Fruit fly (Drosophila melanogaster) whole organism, wandering third instar larva: ENCODE data around the gene APC4.
A peak's percentile ranks its signal among the peaks of the same experiment; 100 is the strongest.

ENCODE experiments used
- Abd-B ChIP-seq: fragments of >200 bp; optimal IDR thresholded peaks from 2 replicates; lab custom pipeline; 2017; ENCODE audit warnings: missing biosample characterization, missing genetic modification characterization
- CG32264 ChIP-seq: fragments of 200-800 bp; sonication (Bioruptor generic); optimal IDR thresholded peaks from 2 replicates; lab custom pipeline; 2016; ENCODE audit warnings: missing biosample characterization, missing genetic modification characterization
- CG9705 ChIP-seq: fragments of 200-800 bp; sonication (Bioruptor generic); optimal IDR thresholded peaks from 2 replicates; lab custom pipeline; 2018; ENCODE audit warnings: missing biosample characterization, mild to moderate bottlenecking, missing genetic modification characterization
- CrebA ChIP-seq: fragments of 200-800 bp; sonication (Bioruptor generic); optimal IDR thresholded peaks from 2 replicates; lab custom pipeline; 2016; ENCODE audit warnings: missing biosample characterization, mild to moderate bottlenecking, missing genetic modification characterization, borderline replicate concordance
- Dfd ChIP-seq: fragments of >200 bp; optimal IDR thresholded peaks from 2 replicates; lab custom pipeline; 2017; ENCODE audit warnings: missing biosample characterization, missing genetic modification characterization
- Dif ChIP-seq: fragments of 200-275, 200-300 bp; sonication (Bioruptor generic); optimal IDR thresholded peaks from 2 replicates; lab custom pipeline; 2018; ENCODE audit warnings: missing biosample characterization, missing genetic modification characterization; ENCODE audit not compliant: partially characterized antibody
- GATAd ChIP-seq: sonication (Bioruptor generic); optimal IDR thresholded peaks from 2 replicates; lab custom pipeline; 2016; ENCODE audit warnings: missing biosample characterization, missing genetic modification characterization
- HLH106 ChIP-seq: fragments of 200-800 bp; optimal IDR thresholded peaks from 3 replicates; lab custom pipeline; 2019; ENCODE audit warnings: missing biosample characterization, mild to moderate bottlenecking, missing genetic modification characterization, moderate library complexity
- Hnf4 ChIP-seq: fragments of 200-800 bp; sonication (Bioruptor generic); optimal IDR thresholded peaks from 2 replicates; lab custom pipeline; 2016; ENCODE audit warnings: missing biosample characterization, mild to moderate bottlenecking, missing genetic modification characterization
- Hr78 ChIP-seq: fragments of >200 bp; optimal IDR thresholded peaks from 2 replicates; lab custom pipeline; 2017; ENCODE audit warnings: missing biosample characterization, missing genetic modification characterization
- Hr83 ChIP-seq: fragments of 200-300 bp; sonication (Bioruptor generic); optimal IDR thresholded peaks from 2 replicates; lab custom pipeline; 2016; ENCODE audit warnings: missing biosample characterization, mild to moderate bottlenecking, missing genetic modification characterization, moderate library complexity; ENCODE audit not compliant: poor library complexity, severe bottlenecking
- Jra ChIP-seq: sonication (Bioruptor generic); optimal IDR thresholded peaks from 2 replicates; lab custom pipeline; 2016; ENCODE audit warnings: missing biosample characterization, missing genetic modification characterization
- Mio ChIP-seq: sonication (Bioruptor generic); optimal IDR thresholded peaks from 2 replicates; lab custom pipeline; 2016; ENCODE audit warnings: missing biosample characterization, missing genetic modification characterization
- Myc ChIP-seq: fragments of >200 bp; optimal IDR thresholded peaks from 2 replicates; lab custom pipeline; 2017
- N ChIP-seq: fragments of >200 bp; optimal IDR thresholded peaks from 2 replicates; lab custom pipeline; 2018; ENCODE audit warnings: missing biosample characterization, missing external identifiers, missing genetic modification characterization
- OdsH ChIP-seq: fragments of 200-800 bp; sonication (Bioruptor generic); optimal IDR thresholded peaks from 2 replicates; lab custom pipeline; 2016; ENCODE audit warnings: missing biosample characterization, mild to moderate bottlenecking, missing genetic modification characterization
- Rel ChIP-seq, 2 experiments: fragments of 200-800 bp; sonication (Bioruptor generic) in 1 of 2; optimal IDR thresholded peaks; 2 replicates in 1 of 2; 3 replicates in 1 of 2; lab custom pipeline; 2016 to 2019; ENCODE audit warnings: mild to moderate bottlenecking in 2 of 2, missing biosample characterization in 2 of 2, missing genetic modification characterization in 2 of 2, moderate library complexity in 1 of 2
- Sp1 ChIP-seq: fragments of 200-800 bp; sonication (Bioruptor generic); optimal IDR thresholded peaks from 3 replicates; lab custom pipeline; 2019; ENCODE audit warnings: missing biosample characterization, mild to moderate bottlenecking, missing genetic modification characterization, moderate library complexity
- Vsx2 ChIP-seq: fragments of 200-300, 225-300 bp; sonication (Bioruptor generic); optimal IDR thresholded peaks from 2 replicates; lab custom pipeline; 2018; ENCODE audit warnings: missing biosample characterization, missing genetic modification characterization; ENCODE audit not compliant: partially characterized antibody
- br ChIP-seq: fragments of 200-800 bp; sonication (Bioruptor generic); optimal IDR thresholded peaks from 2 replicates; lab custom pipeline; 2016; ENCODE audit warnings: missing biosample characterization, missing genetic modification characterization
- brk ChIP-seq: fragments of 200-800 bp; sonication (Bioruptor generic); optimal IDR thresholded peaks from 2 replicates; lab custom pipeline; 2016; ENCODE audit warnings: missing biosample characterization, mild to moderate bottlenecking, missing genetic modification characterization
- dl ChIP-seq, 2 experiments: fragments of 175-275, 200-275 bp in 1 of 2; fragments of 200-275 bp in 1 of 2; sonication (Bioruptor generic); optimal IDR thresholded peaks; lab custom pipeline; 2018; ENCODE audit warnings: mild to moderate bottlenecking in 2 of 2, missing biosample characterization in 2 of 2, missing genetic modification characterization in 2 of 2, moderate library complexity in 2 of 2; ENCODE audit not compliant: partially characterized antibody in 2 of 2, insufficient read depth in 1 of 2
- dmrt93B ChIP-seq: fragments of 200-800 bp; sonication (Bioruptor generic); optimal IDR thresholded peaks from 2 replicates; lab custom pipeline; 2018; ENCODE audit warnings: missing biosample characterization, mild to moderate bottlenecking, missing genetic modification characterization
- dsf ChIP-seq: sonication (Bioruptor generic); optimal IDR thresholded peaks from 2 replicates; lab custom pipeline; 2016; ENCODE audit warnings: missing biosample characterization, missing genetic modification characterization, borderline replicate concordance
- ey ChIP-seq: fragments of 200-800 bp; sonication (Bioruptor generic); optimal IDR thresholded peaks from 2 replicates; lab custom pipeline; 2016; ENCODE audit warnings: missing biosample characterization, missing genetic modification characterization
- foxo ChIP-seq, 2 experiments: fragments of 200-800 bp; sonication (Bioruptor generic); optimal IDR thresholded peaks; 2 replicates in 1 of 2; 3 replicates in 1 of 2; lab custom pipeline; 2016 to 2017; ENCODE audit warnings: missing biosample characterization in 2 of 2, missing genetic modification characterization in 2 of 2
- fru ChIP-seq: fragments of 200-800 bp; sonication (Bioruptor generic); optimal IDR thresholded peaks from 3 replicates; lab custom pipeline; 2016; ENCODE audit warnings: missing biosample characterization, mild to moderate bottlenecking, missing genetic modification characterization
- h ChIP-seq: fragments of 200-800 bp; sonication (Bioruptor generic); optimal IDR thresholded peaks from 3 replicates; lab custom pipeline; 2016; ENCODE audit warnings: missing biosample characterization, mild to moderate bottlenecking, missing genetic modification characterization
- jim ChIP-seq: fragments of 175-275, 200-325 bp; sonication (Bioruptor generic); optimal IDR thresholded peaks from 2 replicates; lab custom pipeline; 2016; ENCODE audit warnings: missing biosample characterization, mild to moderate bottlenecking, missing genetic modification characterization
- lola ChIP-seq: fragments of >200 bp; optimal IDR thresholded peaks from 2 replicates; lab custom pipeline; 2017; ENCODE audit warnings: missing biosample characterization, missing genetic modification characterization
- pan ChIP-seq: fragments of >200 bp; optimal IDR thresholded peaks from 2 replicates; lab custom pipeline; 2017
- psq ChIP-seq: fragments of 200-800 bp; sonication (Bioruptor generic); optimal IDR thresholded peaks from 3 replicates; lab custom pipeline; 2017; ENCODE audit warnings: missing biosample characterization, mild to moderate bottlenecking, missing genetic modification characterization, moderate library complexity
- rgr ChIP-seq: fragments of 200-800 bp; sonication (Bioruptor generic); optimal IDR thresholded peaks from 3 replicates; lab custom pipeline; 2016; ENCODE audit warnings: missing biosample characterization, mild to moderate bottlenecking, missing genetic modification characterization
- sage ChIP-seq: fragments of 200-800 bp; sonication (Bioruptor generic); optimal IDR thresholded peaks from 2 replicates; lab custom pipeline; 2016; ENCODE audit warnings: missing biosample characterization, mild to moderate bottlenecking, missing genetic modification characterization
- sv ChIP-seq: fragments of 200-800 bp; sonication (Bioruptor generic); optimal IDR thresholded peaks from 3 replicates; lab custom pipeline; 2016; ENCODE audit warnings: missing biosample characterization, missing genetic modification characterization
- tai ChIP-seq: sonication (Bioruptor generic); optimal IDR thresholded peaks from 2 replicates; lab custom pipeline; 2016; ENCODE audit warnings: missing biosample characterization, missing genetic modification characterization
- usp ChIP-seq: fragments of >200 bp; optimal IDR thresholded peaks from 2 replicates; lab custom pipeline; 2017; ENCODE audit warnings: missing biosample characterization, missing genetic modification characterization
- woc ChIP-seq: sonication (Bioruptor generic); optimal IDR thresholded peaks from 2 replicates; lab custom pipeline; 2016; ENCODE audit warnings: missing biosample characterization, mild to moderate bottlenecking, missing genetic modification characterization

The APC4 gene

DNA sequence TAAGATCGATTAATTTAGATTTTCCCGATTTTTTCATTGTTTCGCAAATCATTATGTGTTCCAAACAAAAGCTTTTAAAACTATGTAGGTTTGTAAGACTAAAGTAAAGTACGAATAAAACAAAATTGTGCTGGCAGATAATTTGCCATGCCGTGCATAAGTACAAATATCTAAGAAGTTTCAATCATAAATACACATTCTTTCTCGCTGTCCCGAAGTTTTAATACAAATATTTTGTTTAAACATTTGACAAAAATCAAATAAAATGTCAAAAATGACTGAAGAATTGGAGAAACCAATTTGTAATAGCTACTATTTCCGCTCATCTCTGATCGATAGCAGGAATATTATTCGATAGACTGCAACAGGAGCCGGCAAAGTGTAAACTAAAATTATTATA lies at the start of gene APC4:
TSS of gene APC4 (plus strand) at position 332 of the 400 bp plus-strand sequence.
- TF ChIP-seq pan: no peak
- TF ChIP-seq Mio (GFP tag; lab: Kevin White, UChicago): no peak
- peak; percentile 29 for TF ChIP-seq CG9705 (GFP tag; lab: Kevin White, UChicago)
- TF ChIP-seq dmrt93B (GFP tag; lab: Kevin White, UChicago): no peak
- TF ChIP-seq Rel (GFP tag; optimal IDR thresholded peaks at IDR 0.05; lab: Kevin White, UChicago): no peak
- TF ChIP-seq Rel (tag; optimal IDR thresholded peaks at IDR 0.05; lab: Kevin White, UChicago): no peak
- TF ChIP-seq rgr (GFP tag; lab: Kevin White, UChicago): peak; percentile 32
- no peak for TF ChIP-seq Dif
- peak; percentile 25 for TF ChIP-seq psq (GFP tag; lab: Kevin White, UChicago)
- TF ChIP-seq sv (GFP tag; lab: Kevin White, UChicago): no peak
- no peak for TF ChIP-seq Hr78 (GFP tag; lab: Kevin White, UChicago)
- TF ChIP-seq CrebA: no peak
- no peak for TF ChIP-seq dsf (GFP tag; lab: Kevin White, UChicago)
- TF ChIP-seq foxo (GFP tag; optimal IDR thresholded peaks at IDR 0.05; lab: Kevin White, UChicago): peak in 1 of 2 experiments; percentile 40
- no peak for TF ChIP-seq lola (GFP tag; lab: Kevin White, UChicago)
- peak; percentile 52 for TF ChIP-seq HLH106 (tag; lab: Kevin White, UChicago)
- no peak for TF ChIP-seq brk (GFP tag; lab: Kevin White, UChicago)
- TF ChIP-seq N (GFP tag; lab: Kevin White, UChicago): no peak
- TF ChIP-seq br (GFP tag; lab: Kevin White, UChicago): no peak
- TF ChIP-seq Dfd (GFP tag; lab: Kevin White, UChicago): no peak
- TF ChIP-seq jim (GFP tag; lab: Kevin White, UChicago): no peak
- TF ChIP-seq Vsx2: no peak
- no peak for TF ChIP-seq Hnf4 (GFP tag; lab: Kevin White, UChicago)
- TF ChIP-seq Sp1: peak; percentile 55
- TF ChIP-seq Jra (GFP tag; lab: Kevin White, UChicago): no peak
- no peak for TF ChIP-seq Abd-B (GFP tag; lab: Kevin White, UChicago)
- no peak for TF ChIP-seq CG32264 (GFP tag; lab: Kevin White, UChicago)
- TF ChIP-seq GATAd: no peak
- TF ChIP-seq tai: no peak
- no peak for TF ChIP-seq usp (GFP tag; lab: Kevin White, UChicago)
- TF ChIP-seq ey (GFP tag; lab: Kevin White, UChicago): peak; percentile 41
- no peak for TF ChIP-seq OdsH (GFP tag; lab: Kevin White, UChicago)
- peak; percentile 96 for TF ChIP-seq Myc (lab: Kevin White, UChicago)
- TF ChIP-seq h (GFP tag; lab: Kevin White, UChicago): peak; percentile 28
- TF ChIP-seq dl (GFP tag; optimal IDR thresholded peaks at IDR 0.05; lab: Kevin White, UChicago; ENCODE audit: insufficient read depth in 1 of 2, partially characterized antibody in 2 of 2): no peak
- TF ChIP-seq woc (GFP tag; lab: Kevin White, UChicago): peak; percentile 82
- TF ChIP-seq Hr83: no peak
- peak; percentile 58 for TF ChIP-seq fru (GFP tag; lab: Kevin White, UChicago)
- TF ChIP-seq sage (GFP tag; lab: Kevin White, UChicago): no peak

dm6 chrX:9036113-9036512 lies 46.6 kb upstream of the APC4 start:
- no peak for TF ChIP-seq Rel (GFP tag; optimal IDR thresholded peaks at IDR 0.05; lab: Kevin White, UChicago)
- no peak for TF ChIP-seq Rel (tag; optimal IDR thresholded peaks at IDR 0.05; lab: Kevin White, UChicago)
- TF ChIP-seq N (GFP tag; lab: Kevin White, UChicago): no peak

DNA sequence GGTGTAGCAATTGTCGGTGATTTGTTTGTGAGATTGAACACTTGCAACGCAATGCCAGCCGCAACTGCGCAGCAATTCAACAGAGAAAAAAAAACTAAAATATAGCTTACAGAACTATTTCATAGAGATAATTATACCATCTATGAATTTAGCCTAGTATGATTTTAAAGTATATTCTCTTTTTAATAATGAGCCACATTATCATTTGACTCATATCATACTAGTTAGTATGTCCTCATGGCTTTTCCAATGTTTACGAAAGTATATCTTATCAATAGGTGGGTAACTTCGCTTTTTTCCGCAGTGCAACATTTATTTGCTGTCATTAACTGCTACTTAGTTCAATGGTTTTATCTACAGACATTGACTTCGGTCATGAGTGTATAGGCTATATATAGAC lies 44.0 kb upstream of the APC4 start:
- no peak for TF ChIP-seq Hr83
- TF ChIP-seq Jra (GFP tag; lab: Kevin White, UChicago): no peak
- TF ChIP-seq Abd-B (GFP tag; lab: Kevin White, UChicago): no peak
- TF ChIP-seq lola (GFP tag; lab: Kevin White, UChicago): no peak
- no peak for TF ChIP-seq dmrt93B (GFP tag; lab: Kevin White, UChicago)
- TF ChIP-seq CG32264 (GFP tag; lab: Kevin White, UChicago): no peak
- TF ChIP-seq Dfd (GFP tag; lab: Kevin White, UChicago): no peak
- no peak for TF ChIP-seq pan
- TF ChIP-seq CrebA: no peak
- no peak for TF ChIP-seq Hr78 (GFP tag; lab: Kevin White, UChicago)
- TF ChIP-seq usp (GFP tag; lab: Kevin White, UChicago): no peak
- TF ChIP-seq jim (GFP tag; lab: Kevin White, UChicago): no peak
- TF ChIP-seq Dif: no peak
- no peak for TF ChIP-seq Hnf4 (GFP tag; lab: Kevin White, UChicago)
- TF ChIP-seq Vsx2: no peak
- no peak for TF ChIP-seq Myc (lab: Kevin White, UChicago)
- no peak for TF ChIP-seq psq (GFP tag; lab: Kevin White, UChicago)
- TF ChIP-seq dsf (GFP tag; lab: Kevin White, UChicago): no peak
- TF ChIP-seq foxo (GFP tag; optimal IDR thresholded peaks at IDR 0.05; lab: Kevin White, UChicago): no peak
- TF ChIP-seq brk (GFP tag; lab: Kevin White, UChicago): no peak
